Worm (Caenorhabditis elegans) whole organism, L4 larva: ENCODE data around the gene Y57E12AL.6.

ENCODE experiments used
- F37D6.2 ChIP-seq: sonication (generic microtip); optimal IDR thresholded peaks from 2 replicates; lab custom pipeline; 2016; ENCODE audit warnings: mild to moderate bottlenecking, missing genetic modification characterization, missing compliant biosample characterization
- R02D3.7 ChIP-seq: fragments of 150-350 bp; sonication (generic microtip); optimal IDR thresholded peaks from 3 replicates; lab custom pipeline; 2014; ENCODE audit warnings: missing biosample characterization, missing genetic modification characterization
- T20F7.1 ChIP-seq: fragments of 200-800 bp; sonication (Bioruptor generic); optimal IDR thresholded peaks from 2 replicates; lab custom pipeline; 2018; ENCODE audit warnings: mild to moderate bottlenecking, missing genetic modification characterization, missing compliant biosample characterization
- T26A8.4 ChIP-seq: fragments of 200-800 bp; sonication (Bioruptor generic); IDR thresholded peaks from 2 replicates; pipeline ENCODE4 v1.3.6; 2022; ENCODE audit warnings: missing genetic modification characterization, missing compliant biosample characterization
- aha-1 ChIP-seq: fragments of 150-350 bp; peaks from one replicate; lab custom pipeline; 2014; ENCODE audit warnings: missing biosample characterization, missing genetic modification characterization
- attf-4 ChIP-seq: sonication (generic microtip); optimal IDR thresholded peaks from 3 replicates; lab custom pipeline; 2017; ENCODE audit warnings: missing biosample characterization, missing genetic modification characterization
- ceh-20 ChIP-seq: fragments of 200-800 bp; sonication (Bioruptor generic); IDR thresholded peaks from 2 replicates; pipeline ENCODE4 v1.3.6; 2022; ENCODE audit warnings: missing genetic modification reagents, missing genetic modification characterization, missing compliant biosample characterization
- ceh-28 ChIP-seq: fragments of 150-350 bp; optimal IDR thresholded peaks from 2 replicates; lab custom pipeline; 2014; ENCODE audit warnings: missing biosample characterization, missing genetic modification reagents, missing genetic modification characterization
- ceh-44 ChIP-seq: fragments of 200-800 bp; sonication (Bioruptor generic); IDR thresholded peaks from 2 replicates; pipeline ENCODE4 v1.3.6; 2022; ENCODE audit warnings: missing genetic modification reagents, missing genetic modification characterization, missing compliant biosample characterization
- cey-2 ChIP-seq: sonication (generic microtip); optimal IDR thresholded peaks from 3 replicates; lab custom pipeline; 2017; ENCODE audit warnings: missing genetic modification characterization, mild to moderate bottlenecking, missing compliant biosample characterization, antibody characterized with exemption, borderline replicate concordance; ENCODE audit not compliant: insufficient read depth
- daf-16 ChIP-seq, 3 experiments: sonication (generic microtip); optimal IDR thresholded peaks; 2 replicates each; lab custom pipeline; 2016 to 2017; ENCODE audit warnings: missing genetic modification characterization in 3 of 3, missing genetic modification reagents in 3 of 3, mild to moderate bottlenecking in 2 of 3, missing compliant biosample characterization in 2 of 3, missing biosample characterization in 1 of 3, moderate library complexity in 1 of 3
- dmd-6 ChIP-seq: fragments of 200-800 bp; sonication (Bioruptor generic); IDR thresholded peaks from 2 replicates; pipeline ENCODE4 v1.3.6; 2022; ENCODE audit warnings: missing genetic modification reagents, missing genetic modification characterization, missing compliant biosample characterization
- dmd-9 ChIP-seq: fragments of 200-800 bp; sonication (Bioruptor generic); IDR thresholded peaks from 2 replicates; pipeline ENCODE4 v1.3.6; 2022; ENCODE audit warnings: missing genetic modification reagents, missing genetic modification characterization, missing compliant biosample characterization
- dpl-1 ChIP-seq: fragments of 150-350 bp; optimal IDR thresholded peaks from 2 replicates; lab custom pipeline; 2014; ENCODE audit warnings: missing biosample characterization, missing genetic modification reagents, missing genetic modification characterization
- duxl-1 ChIP-seq: sonication (generic microtip); optimal IDR thresholded peaks from 2 replicates; lab custom pipeline; 2016; ENCODE audit warnings: mild to moderate bottlenecking, missing genetic modification characterization, moderate library complexity, missing compliant biosample characterization; ENCODE audit not compliant: poor library complexity
- dve-1 ChIP-seq: sonication (generic microtip); optimal IDR thresholded peaks from 2 replicates; lab custom pipeline; 2017; ENCODE audit warnings: antibody characterized with exemption, mild to moderate bottlenecking, missing genetic modification characterization, missing compliant biosample characterization; ENCODE audit not compliant: insufficient read depth
- fkh-10 ChIP-seq: fragments of 150-350 bp; optimal IDR thresholded peaks from 2 replicates; lab custom pipeline; 2014; ENCODE audit warnings: missing biosample characterization, missing genetic modification reagents, missing genetic modification characterization
- gei-8 ChIP-seq: fragments of 200-800 bp; sonication (Bioruptor generic); optimal IDR thresholded peaks from 2 replicates; lab custom pipeline; 2018; ENCODE audit warnings: mild to moderate bottlenecking, missing genetic modification characterization, missing compliant biosample characterization
- hif-1 ChIP-seq, 2 experiments: sonication (generic microtip); optimal IDR thresholded peaks; 2 replicates each; lab custom pipeline; 2016 to 2017; ENCODE audit warnings: missing compliant biosample characterization in 2 of 2, missing genetic modification characterization in 2 of 2, missing genetic modification reagents in 2 of 2, missing genotype in 2 of 2, mild to moderate bottlenecking in 1 of 2
- hlh-11 ChIP-seq: fragments of 200-800 bp; sonication (Bioruptor generic); optimal IDR thresholded peaks from 2 replicates; lab custom pipeline; 2018; ENCODE audit warnings: mild to moderate bottlenecking, missing genetic modification characterization, missing compliant biosample characterization
- hlh-30 ChIP-seq: sonication (generic microtip); optimal IDR thresholded peaks from 2 replicates; lab custom pipeline; 2017; ENCODE audit warnings: antibody characterized with exemption, mild to moderate bottlenecking, missing genetic modification characterization, missing compliant biosample characterization; ENCODE audit not compliant: insufficient read depth
- hmg-1.1 ChIP-seq: fragments of 200-800 bp; sonication (Bioruptor generic); IDR thresholded peaks from 2 replicates; pipeline ENCODE4 v1.3.6; 2022; ENCODE audit warnings: missing genetic modification reagents, missing genetic modification characterization, missing compliant biosample characterization
- jun-1 ChIP-seq: fragments of 150-350 bp; optimal IDR thresholded peaks from 2 replicates; lab custom pipeline; 2014; ENCODE audit warnings: missing biosample characterization, missing genetic modification reagents, missing genetic modification characterization
- lin-1 ChIP-seq: fragments of 200-800 bp; sonication (Bioruptor generic); IDR thresholded peaks from 2 replicates; pipeline ENCODE4 v1.3.6; 2022; ENCODE audit warnings: missing genetic modification reagents, missing genetic modification characterization, missing compliant biosample characterization
- lin-13 ChIP-seq: fragments of 150-350 bp; optimal IDR thresholded peaks from 2 replicates; lab custom pipeline; 2014; ENCODE audit warnings: missing biosample characterization, missing genetic modification reagents, missing genetic modification characterization
- lin-38 ChIP-seq: fragments of 200-800 bp; sonication (Bioruptor generic); IDR thresholded peaks from 2 replicates; pipeline ENCODE4 v1.3.6; 2022; ENCODE audit warnings: missing genetic modification reagents, missing genetic modification characterization, missing compliant biosample characterization
- lin-39 ChIP-seq: fragments of 150-350 bp; optimal IDR thresholded peaks from 2 replicates; lab custom pipeline; 2014; ENCODE audit warnings: missing biosample characterization, missing genetic modification reagents, missing genetic modification characterization
- lsy-2 ChIP-seq, 2 experiments: fragments of 150-350 bp in 1 of 2; sonication (generic microtip) in 1 of 2; optimal IDR thresholded peaks; 2 replicates each; lab custom pipeline; 2014 to 2017; ENCODE audit warnings: missing biosample characterization in 2 of 2, missing genetic modification characterization in 2 of 2
- madf-9 ChIP-seq: fragments of 200-800 bp; sonication (Bioruptor generic); conservative IDR thresholded peaks from 2 replicates; pipeline ENCODE4 v1.3.6; 2022; ENCODE audit warnings: missing genetic modification reagents, missing genetic modification characterization, missing compliant biosample characterization
- mdl-1 ChIP-seq, 2 experiments: fragments of 150-350 bp in 1 of 2; sonication (generic microtip) in 1 of 2; optimal IDR thresholded peaks; 2 replicates each; lab custom pipeline; 2014 to 2017; ENCODE audit warnings: missing biosample characterization in 2 of 2, missing genetic modification characterization in 2 of 2
- mep-1 ChIP-seq: fragments of 150-350 bp; sonication (generic microtip); optimal IDR thresholded peaks from 3 replicates; lab custom pipeline; 2014; ENCODE audit warnings: missing biosample characterization, missing genetic modification characterization
- mes-2 ChIP-seq: sonication (generic microtip); optimal IDR thresholded peaks from 2 replicates; lab custom pipeline; 2016; ENCODE audit warnings: missing genotype, mild to moderate bottlenecking, missing genetic modification characterization, missing compliant biosample characterization; ENCODE audit not compliant: poor library complexity, severe bottlenecking
- mxl-3 ChIP-seq: fragments of 200-800 bp; sonication (Bioruptor generic); optimal IDR thresholded peaks from 2 replicates; lab custom pipeline; 2018; ENCODE audit warnings: mild to moderate bottlenecking, missing genetic modification characterization, missing compliant biosample characterization
- nhr-10 ChIP-seq: fragments of 150-350 bp; optimal IDR thresholded peaks from 2 replicates; lab custom pipeline; 2014; ENCODE audit warnings: missing biosample characterization, missing genetic modification characterization
- nhr-102 ChIP-seq: sonication (generic microtip); optimal IDR thresholded peaks from 2 replicates; lab custom pipeline; 2016; ENCODE audit warnings: mild to moderate bottlenecking, missing genetic modification characterization, moderate library complexity, missing compliant biosample characterization
- nhr-11 ChIP-seq: fragments of 150-350 bp; optimal IDR thresholded peaks from 2 replicates; lab custom pipeline; 2014; ENCODE audit warnings: missing biosample characterization, missing genetic modification characterization
- nhr-25 ChIP-seq: sonication (generic microtip); optimal IDR thresholded peaks from 2 replicates; lab custom pipeline; 2017; ENCODE audit warnings: missing genetic modification characterization, mild to moderate bottlenecking, missing compliant biosample characterization, antibody characterized with exemption, moderate library complexity, borderline replicate concordance; ENCODE audit not compliant: insufficient read depth
- nhr-28 ChIP-seq: fragments of 150-350 bp; optimal IDR thresholded peaks from 2 replicates; lab custom pipeline; 2014; ENCODE audit warnings: missing biosample characterization, missing genetic modification characterization
- nhr-48 ChIP-seq: sonication (generic microtip); optimal IDR thresholded peaks from 2 replicates; lab custom pipeline; 2016; ENCODE audit warnings: mild to moderate bottlenecking, missing genetic modification characterization, missing compliant biosample characterization
- nhr-6 ChIP-seq: fragments of 150-350 bp; optimal IDR thresholded peaks from 2 replicates; lab custom pipeline; 2014; ENCODE audit warnings: missing biosample characterization, missing genetic modification characterization
- nhr-77 ChIP-seq: fragments of 150-350 bp; optimal IDR thresholded peaks from 2 replicates; lab custom pipeline; 2014; ENCODE audit warnings: missing biosample characterization, missing genetic modification characterization
- rbr-2 ChIP-seq: sonication (generic microtip); optimal IDR thresholded peaks from 2 replicates; lab custom pipeline; 2016; ENCODE audit warnings: missing genotype, missing genetic modification characterization, missing compliant biosample characterization
- set-16 ChIP-seq: fragments of 200-800 bp; sonication (Bioruptor generic); IDR thresholded peaks from 2 replicates; pipeline ENCODE4 v1.3.6; 2022; ENCODE audit warnings: missing genetic modification reagents, missing genetic modification characterization, missing compliant biosample characterization
- spr-1 ChIP-seq: sonication (generic microtip); optimal IDR thresholded peaks from 2 replicates; lab custom pipeline; 2016; ENCODE audit warnings: mild to moderate bottlenecking, missing genetic modification characterization, missing compliant biosample characterization
- tra-1 ChIP-seq: fragments of 200-800 bp; sonication (Bioruptor generic); IDR thresholded peaks from 2 replicates; pipeline ENCODE4 v1.3.6; 2022; ENCODE audit warnings: missing genetic modification reagents, missing genetic modification characterization, missing compliant biosample characterization
- unc-130 ChIP-seq: sonication (generic microtip); optimal IDR thresholded peaks from 2 replicates; lab custom pipeline; 2016; ENCODE audit warnings: missing genetic modification reagents, missing genetic modification characterization, missing compliant biosample characterization
- zfp-3 ChIP-seq: fragments of 200-800 bp; sonication (Bioruptor generic); conservative IDR thresholded peaks from 2 replicates; pipeline ENCODE4 v1.3.6; 2022; ENCODE audit warnings: missing genetic modification reagents, missing genetic modification characterization, missing compliant biosample characterization
- zip-2 ChIP-seq: fragments of 150-350 bp; optimal IDR thresholded peaks from 2 replicates; lab custom pipeline; 2014; ENCODE audit warnings: missing biosample characterization, missing genetic modification characterization
- ztf-11 ChIP-seq: fragments of 150-350 bp; optimal IDR thresholded peaks from 2 replicates; lab custom pipeline; 2014; ENCODE audit warnings: missing biosample characterization, missing genetic modification characterization
- ztf-7 ChIP-seq: fragments of 150-350 bp; optimal IDR thresholded peaks from 2 replicates; lab custom pipeline; 2014; ENCODE audit warnings: missing biosample characterization, missing genetic modification characterization

Y57E12AL.6 gene

ce11 chrV:7060396-7060795 lies at the start of gene Y57E12AL.6, which contains the start of gene Y57E12AL.1:
TSS of gene Y57E12AL.6 (minus strand) at chrV:7060470.
TSS of gene Y57E12AL.1 (plus strand) at chrV:7060530.
- TF ChIP-seq lin-13 (GFP tag; lab: Kevin White, UChicago) (peak; percentile 62), ceh-20 (GFP tag; lab: Robert Waterston, UW) (peak; percentile 72), zfp-3 (GFP tag; lab: Robert Waterston, UW) (0 out of 2 replicates have a peak, but pooled peaks have one; percentile 67), F37D6.2 (tag; lab: Kevin White, UChicago) (peak; percentile 11), hif-1 (tag; optimal IDR thresholded peaks at IDR 0.05; lab: Kevin White, UChicago) (peak in 1 of 2 experiments; percentile 43), hlh-30 (tag; lab: Kevin White, UChicago) (peak; percentile 95), spr-1 (tag; lab: Kevin White, UChicago) (peak; percentile 73), nhr-11 (tag; lab: Kevin White, UChicago) (peak; percentile 72), ceh-44 (no peak), gei-8 (GFP tag; lab: Kevin White, UChicago) (no peak), ztf-7 (tag; lab: Kevin White, UChicago) (peak; percentile 84), madf-9 (no peak), daf-16 (GFP tag; optimal IDR thresholded peaks at IDR 0.05; lab: Kevin White, UChicago) (no peak), daf-16 (tag; optimal IDR thresholded peaks at IDR 0.05; lab: Kevin White, UChicago) (peak; percentile 64), R02D3.7 (tag; lab: Kevin White, UChicago) (no peak), nhr-25 (tag; lab: Kevin White, UChicago) (peak; percentile 5), lin-38 (GFP tag; lab: Robert Waterston, UW) (peak; percentile 79), hmg-1.1 (GFP tag; lab: Robert Waterston, UW) (peak; percentile 58), fkh-10 (GFP tag; lab: Kevin White, UChicago) (peak; percentile 43), lsy-2 (tag; optimal IDR thresholded peaks at IDR 0.05; lab: Kevin White, UChicago) (peak; percentile 44 to 90), hlh-11 (tag; lab: Kevin White, UChicago) (peak; percentile 86), lin-39 (tag; lab: Kevin White, UChicago) (no peak), mdl-1 (tag; optimal IDR thresholded peaks at IDR 0.05; lab: Kevin White, UChicago) (peak in 1 of 2 experiments; percentile 65), attf-4 (tag; lab: Kevin White, UChicago) (no peak), nhr-28 (peak; percentile 92), aha-1 (peak; percentile 93), T20F7.1 (GFP tag; lab: Kevin White, UChicago) (peak; percentile 71), nhr-77 (peak; percentile 88), dmd-6 (peak; percentile 80), mxl-3 (GFP tag; lab: Kevin White, UChicago) (peak; percentile 76), zip-2 (no peak), nhr-10 (tag; lab: Kevin White, UChicago) (no peak), dve-1 (peak; percentile 83), dpl-1 (peak; percentile 85), nhr-48 (tag; lab: Kevin White, UChicago) (peak; percentile 62), T26A8.4 (peak; percentile 64), cey-2 (tag; lab: Kevin White, UChicago) (no peak), jun-1 (peak; percentile 18), mep-1 (peak; percentile 91), ceh-28 (tag; lab: Kevin White, UChicago) (peak; percentile 79), unc-130 (GFP tag; lab: Kevin White, UChicago) (peak; percentile 16), duxl-1 (tag; lab: Kevin White, UChicago) (peak; percentile 60), lin-1 (GFP tag; lab: Robert Waterston, UW) (no peak), dmd-9 (GFP tag; lab: Robert Waterston, UW) (peak; percentile 66; the same call in 1 of the 2 replicates), nhr-102 (tag; lab: Kevin White, UChicago) (peak; percentile 81), rbr-2 (tag; lab: Kevin White, UChicago) (peak; percentile 78), ztf-11 (tag; lab: Kevin White, UChicago) (no peak), tra-1 (no peak), nhr-6 (tag; lab: Kevin White, UChicago) (peak; percentile 56), set-16 (GFP tag; lab: Robert Waterston, UW) (no peak), mes-2 (tag; lab: Kevin White, UChicago) (peak; percentile 88)
